Fruit fly (Drosophila melanogaster) whole organism: ENCODE measurements around the gene ATPsynbeta.

Experiments
- CG8478 ChIP-seq: fragments of >200 bp; optimal IDR thresholded peaks from 2 replicates; lab custom pipeline; 2018; ENCODE audit warnings: inconsistent platforms
- pan ChIP-seq: fragments of >200 bp; optimal IDR thresholded peaks from 2 replicates; lab custom pipeline; 2017
- psq ChIP-seq: fragments of >200 bp; optimal IDR thresholded peaks from 2 replicates; lab custom pipeline; 2017
- usp ChIP-seq: fragments of >200 bp; optimal IDR thresholded peaks from 2 replicates; lab custom pipeline; 2017; ENCODE audit warnings: missing biosample characterization, missing genetic modification characterization, mixed read lengths

- no peak for TF ChIP-seq psq (lab: Kevin White, UChicago)
- no peak for TF ChIP-seq CG8478
- no peak for TF ChIP-seq usp (GFP tag; lab: Kevin White, UChicago)
- TF ChIP-seq pan (lab: Kevin White, UChicago), result no peak
Measured at dm6 chr4:1031137-1031536, at the start of gene ATPsynbeta.
